Fruit fly (Drosophila melanogaster): ENCODE results near the gene mus302.
A peak's percentile ranks its signal among the peaks of the same experiment; 100 is the strongest.

mus302 gene

DNA sequence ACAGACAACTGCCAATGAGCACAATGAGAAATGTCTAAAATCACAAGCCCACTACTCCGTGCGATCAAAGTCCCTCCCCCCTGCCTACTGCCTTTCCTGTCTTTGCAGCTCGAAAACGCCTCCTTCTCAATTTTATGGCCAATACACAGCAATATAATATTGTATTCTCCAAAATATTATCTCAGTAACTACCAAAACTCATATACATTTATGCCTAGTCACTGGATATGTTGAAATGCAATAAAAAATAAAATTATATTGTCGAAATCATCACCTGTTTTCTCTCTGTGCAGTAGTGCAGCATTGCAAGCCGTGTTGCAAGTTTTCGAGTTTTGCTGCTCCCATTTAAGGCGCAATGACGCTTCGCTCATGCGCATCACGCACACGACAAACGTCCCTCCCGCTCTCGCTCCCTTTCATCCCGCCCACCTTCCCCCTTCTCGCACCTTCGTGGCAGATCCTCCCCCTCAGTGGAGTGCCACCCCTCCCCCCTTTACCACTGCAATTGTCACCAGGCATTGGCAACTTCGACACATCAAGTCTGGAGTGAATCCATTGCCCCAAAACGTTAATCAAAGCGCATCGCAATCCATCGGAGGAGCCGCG is 20.9 kb downstream of the mus302 start (continued):
- TF ChIP-seq CG6276 (GFP tag; optimal IDR thresholded peaks at IDR 0.05) (peak; percentile 77), Blimp-1 (GFP tag; optimal IDR thresholded peaks at IDR 0.05) (peak; percentile 53), esn (GFP tag; optimal IDR thresholded peaks at IDR 0.05) (peak; percentile 82), salr (GFP tag; optimal IDR thresholded peaks at IDR 0.05) (peak; percentile 70 to 71), CG11762 (GFP tag; optimal IDR thresholded peaks at IDR 0.05; ENCODE audit: insufficient read depth) (peak; percentile 74), CG32006 (GFP tag; optimal IDR thresholded peaks at IDR 0.05) (peak; percentile 82), pdm3 (GFP tag; optimal IDR thresholded peaks at IDR 0.05) (peak; percentile 82), Met (GFP tag; optimal IDR thresholded peaks at IDR 0.05) (peak; percentile 75), ss (GFP tag; optimal IDR thresholded peaks at IDR 0.05) (peak; percentile 93 to 96), Sox14 (GFP tag; optimal IDR thresholded peaks at IDR 0.05) (peak; percentile 79)

DNA sequence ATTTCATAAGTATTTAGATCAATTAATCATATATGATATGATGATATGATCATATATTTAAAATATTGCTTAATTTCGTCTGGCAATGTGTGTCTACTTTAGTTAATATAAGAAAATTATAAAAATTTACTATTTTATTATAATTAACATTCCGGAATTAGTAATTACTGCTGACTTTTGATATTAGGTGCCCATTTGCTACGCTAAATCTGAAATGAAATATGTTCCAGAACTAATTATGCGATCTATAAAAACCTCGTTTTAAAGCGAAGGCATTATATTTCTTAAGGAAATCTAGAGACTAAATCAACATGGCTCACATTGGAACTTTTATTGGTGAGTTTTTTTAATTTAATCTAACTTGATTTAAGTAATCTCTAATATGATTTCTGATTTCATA is 24.3 kb downstream of the mus302 start, which contains the start of gene CG42852:
Gene CG42852 (plus strand): TSS at position 301 of the 400 bp plus-strand sequence.
- TF ChIP-seq lz (GFP tag; optimal IDR thresholded peaks at IDR 0.05) (no peak), Hr39 (GFP tag; optimal IDR thresholded peaks at IDR 0.05) (no peak), CG3919 (GFP tag; optimal IDR thresholded peaks at IDR 0.05) (no peak), CG8632 (GFP tag; optimal IDR thresholded peaks at IDR 0.05) (no peak), Lpt (GFP tag; optimal IDR thresholded peaks at IDR 0.05) (no peak), achi (GFP tag; optimal IDR thresholded peaks at IDR 0.05) (no peak), CG9139 (GFP tag; optimal IDR thresholded peaks at IDR 0.05) (no peak), fd85E (GFP tag; optimal IDR thresholded peaks at IDR 0.05) (no peak), eg (GFP tag; IDR thresholded peaks at IDR 0.05) (no peak), CG11294 (GFP tag; IDR thresholded peaks at IDR 0.05) (no peak), Hr4 (GFP tag; optimal IDR thresholded peaks at IDR 0.05) (no peak), Smox (GFP tag; optimal IDR thresholded peaks at IDR 0.05) (no peak), CG4318 (GFP tag; optimal IDR thresholded peaks at IDR 0.05) (no peak), Eip78C (GFP tag) (no peak), CG10669 (GFP tag; optimal IDR thresholded peaks at IDR 0.05) (no peak), CG11762 (GFP tag; optimal IDR thresholded peaks at IDR 0.05; ENCODE audit: insufficient read depth) (no peak), CG6276 (GFP tag; optimal IDR thresholded peaks at IDR 0.05) (no peak)

DNA sequence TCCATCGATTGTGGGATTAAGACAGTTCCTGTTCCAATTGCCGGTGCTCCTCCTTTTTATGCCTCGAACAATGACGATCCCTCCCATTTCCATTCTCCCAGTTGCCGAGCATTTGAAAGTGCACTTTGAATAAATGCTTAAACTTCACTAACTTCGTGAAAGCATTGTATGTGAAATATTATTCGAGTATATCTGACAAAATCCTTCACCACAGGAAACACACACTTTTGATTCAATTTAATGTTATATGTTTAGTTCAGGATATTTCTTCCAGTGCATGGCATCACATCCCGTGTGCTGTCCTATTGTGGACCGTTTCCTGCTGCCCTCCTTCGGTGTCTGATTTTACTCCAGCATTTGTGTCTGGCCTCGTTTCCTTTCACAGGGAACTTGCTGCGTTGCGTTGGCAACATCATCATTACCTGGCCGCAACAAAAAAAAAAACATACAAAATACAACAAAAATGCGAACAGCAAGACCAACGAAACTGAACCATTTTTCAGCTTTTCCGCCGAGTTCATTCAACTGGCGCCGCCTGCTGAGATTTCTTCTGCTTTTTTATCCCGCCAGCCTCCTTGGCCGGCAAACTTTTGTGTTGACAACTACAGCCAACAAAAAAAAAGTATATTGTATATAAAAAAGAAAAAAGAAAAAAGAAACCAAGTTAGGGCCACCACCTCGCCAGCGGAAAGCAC is 27.0 kb downstream of the mus302 start:
- TF ChIP-seq CG8119 (GFP tag; IDR thresholded peaks at IDR 0.05): peak; percentile 74
- peak; percentile 77 for TF ChIP-seq Eip75B (GFP tag; optimal IDR thresholded peaks at IDR 0.05)
- TF ChIP-seq esn (GFP tag; optimal IDR thresholded peaks at IDR 0.05): peak; percentile 36
- peak; percentile 63 for TF ChIP-seq CG11762 (GFP tag; optimal IDR thresholded peaks at IDR 0.05; ENCODE audit: insufficient read depth)
- TF ChIP-seq net (GFP tag; optimal IDR thresholded peaks at IDR 0.05): peak; percentile 57
- TF ChIP-seq Sox15 (GFP tag; optimal IDR thresholded peaks at IDR 0.05): no peak
- no peak for TF ChIP-seq Blimp-1 (GFP tag; optimal IDR thresholded peaks at IDR 0.05)
- TF ChIP-seq Eip78C (GFP tag): peak; percentile 91
- peak; percentile 81 for TF ChIP-seq CG10631 (GFP tag; optimal IDR thresholded peaks at IDR 0.05)
- peak; percentile 66 for TF ChIP-seq spab (GFP tag; optimal IDR thresholded peaks at IDR 0.05)
- TF ChIP-seq cyc (GFP tag; optimal IDR thresholded peaks at IDR 0.05): peak; percentile 46
- peak; percentile 78 for TF ChIP-seq svp (GFP tag)
- peak; percentile 70 for TF ChIP-seq Hr4 (GFP tag; optimal IDR thresholded peaks at IDR 0.05)
- TF ChIP-seq CG8319 (GFP tag; optimal IDR thresholded peaks at IDR 0.05): peak; percentile 5
- TF ChIP-seq acj6 (GFP tag; optimal IDR thresholded peaks at IDR 0.05): peak; percentile 71
- TF ChIP-seq CG32006 (GFP tag; optimal IDR thresholded peaks at IDR 0.05): peak; percentile 75
- peak; percentile 2 for TF ChIP-seq Ets21C (GFP tag; optimal IDR thresholded peaks at IDR 0.05)
- TF ChIP-seq ss (GFP tag; optimal IDR thresholded peaks at IDR 0.05): peak; percentile 34 to 64
- TF ChIP-seq CG34406 (GFP tag; optimal IDR thresholded peaks at IDR 0.05): peak; percentile 38
- TF ChIP-seq Met (GFP tag; optimal IDR thresholded peaks at IDR 0.05): peak; percentile 35
- TF ChIP-seq Gug (GFP tag; IDR thresholded peaks at IDR 0.05): peak; percentile 35; the same call in 1 of the 2 replicates
- TF ChIP-seq CG6792 (GFP tag; optimal IDR thresholded peaks at IDR 0.05): peak; percentile 56
- peak; percentile 80 for TF ChIP-seq CG6276 (GFP tag; optimal IDR thresholded peaks at IDR 0.05)
- no peak for TF ChIP-seq Hr38 (GFP tag; optimal IDR thresholded peaks at IDR 0.05)
- peak; percentile 63 for TF ChIP-seq pdm3 (GFP tag; optimal IDR thresholded peaks at IDR 0.05)
- peak; percentile 64 to 69 for TF ChIP-seq salr (GFP tag; optimal IDR thresholded peaks at IDR 0.05)
- TF ChIP-seq CG31627 (GFP tag; optimal IDR thresholded peaks at IDR 0.05): peak; percentile 38
- TF ChIP-seq achi (GFP tag; optimal IDR thresholded peaks at IDR 0.05): peak; percentile 76
- TF ChIP-seq Smox (GFP tag; optimal IDR thresholded peaks at IDR 0.05): peak; percentile 18
- TF ChIP-seq CG11294 (GFP tag; IDR thresholded peaks at IDR 0.05): peak; percentile 50; the same call in 1 of the 2 replicates
- TF ChIP-seq CG6163 (GFP tag; IDR thresholded peaks at IDR 0.05): peak; percentile 92
- TF ChIP-seq Sox102F (GFP tag; optimal IDR thresholded peaks at IDR 0.05): peak; percentile 14
- peak; percentile 60 for TF ChIP-seq CG3032 (tag; optimal IDR thresholded peaks at IDR 0.05)
- TF ChIP-seq CG10669 (GFP tag; optimal IDR thresholded peaks at IDR 0.05): peak; percentile 65

All from whole organism, prepupa.